Fruit fly (Drosophila melanogaster) whole organism, prepupa: ENCODE measurements around the gene CG34238.

ENCODE experiments used
- CG10631 ChIP-seq: fragments of 200-800 bp; sonication (Bioruptor generic); optimal IDR thresholded peaks from 2 replicates; lab custom pipeline; 2016; ENCODE audit warnings: missing biosample characterization, missing genetic modification characterization
- CG16779 ChIP-seq: fragments of 200-800 bp; sonication (Bioruptor generic); optimal IDR thresholded peaks from 3 replicates; lab custom pipeline; 2017; ENCODE audit warnings: missing biosample characterization, mild to moderate bottlenecking, missing genetic modification characterization
- CG3032 ChIP-seq: fragments of 200-800 bp; optimal IDR thresholded peaks from 2 replicates; lab custom pipeline; 2019; ENCODE audit warnings: missing biosample characterization, mild to moderate bottlenecking, missing genetic modification characterization, moderate library complexity
- CG31627 ChIP-seq: fragments of 200-800 bp; sonication (Bioruptor generic); optimal IDR thresholded peaks from 3 replicates; lab custom pipeline; 2016; ENCODE audit warnings: missing biosample characterization, missing genetic modification characterization
- CG32006 ChIP-seq: fragments of 200-800 bp; sonication (Bioruptor generic); optimal IDR thresholded peaks from 3 replicates; lab custom pipeline; 2017; ENCODE audit warnings: missing biosample characterization, mild to moderate bottlenecking, missing genetic modification characterization
- CG34406 ChIP-seq: fragments of 200-800 bp; sonication (Bioruptor generic); optimal IDR thresholded peaks from 3 replicates; lab custom pipeline; 2016; ENCODE audit warnings: missing biosample characterization, missing genetic modification characterization
- CG3919 ChIP-seq: fragments of 200-800 bp; sonication (Bioruptor generic); optimal IDR thresholded peaks from 3 replicates; lab custom pipeline; 2016; ENCODE audit warnings: missing biosample characterization, missing genetic modification characterization
- CG4318 ChIP-seq: fragments of 200-800 bp; sonication (Bioruptor generic); optimal IDR thresholded peaks from 3 replicates; lab custom pipeline; 2017; ENCODE audit warnings: missing biosample characterization, mild to moderate bottlenecking, missing genetic modification characterization
- CG6163 ChIP-seq: fragments of 200-800 bp; sonication (Bioruptor generic); IDR thresholded peaks from 3 replicates; pipeline ENCODE4 v1.3.6; 2022; ENCODE audit warnings: missing biosample characterization, missing genetic modification characterization
- CG6276 ChIP-seq: fragments of 200-800 bp; sonication (Bioruptor generic); optimal IDR thresholded peaks from 2 replicates; lab custom pipeline; 2017; ENCODE audit warnings: missing biosample characterization, mild to moderate bottlenecking, missing genetic modification characterization
- CG6792 ChIP-seq: fragments of 200-800 bp; sonication (Bioruptor generic); optimal IDR thresholded peaks from 3 replicates; lab custom pipeline; 2016; ENCODE audit warnings: missing biosample characterization, missing genetic modification characterization
- CG6808 ChIP-seq: fragments of 200-800 bp; sonication (Bioruptor generic); optimal IDR thresholded peaks from 3 replicates; lab custom pipeline; 2017; ENCODE audit warnings: missing biosample characterization, missing genetic modification characterization, mild to moderate bottlenecking, moderate library complexity, missing genetic modification reagents
- CG8319 ChIP-seq: fragments of 200-800 bp; sonication (Bioruptor generic); optimal IDR thresholded peaks from 3 replicates; lab custom pipeline; 2016; ENCODE audit warnings: missing biosample characterization, missing genetic modification characterization
- CG8632 ChIP-seq: fragments of 200-800 bp; sonication (Bioruptor generic); optimal IDR thresholded peaks from 3 replicates; lab custom pipeline; 2016; ENCODE audit warnings: missing biosample characterization, missing genetic modification characterization
- CG9139 ChIP-seq: fragments of 200-800 bp; sonication (Bioruptor generic); optimal IDR thresholded peaks from 3 replicates; lab custom pipeline; 2017; ENCODE audit warnings: missing biosample characterization, mild to moderate bottlenecking, missing genetic modification characterization
- Eip75B ChIP-seq: fragments of 200-800 bp; sonication (Bioruptor generic); optimal IDR thresholded peaks from 3 replicates; lab custom pipeline; 2016; ENCODE audit warnings: missing biosample characterization, missing genetic modification characterization
- Eip78C ChIP-seq: fragments of 200-800 bp; sonication (Bioruptor generic); peaks from one replicate; lab custom pipeline; 2016; ENCODE audit warnings: missing biosample characterization, missing genetic modification characterization
- Gug ChIP-seq: fragments of 200-800 bp; sonication (Bioruptor generic); IDR thresholded peaks from 2 replicates; pipeline ENCODE4 v1.3.6; 2022; ENCODE audit warnings: missing biosample characterization, missing genetic modification characterization
- Hr38 ChIP-seq: sonication (Bioruptor generic); optimal IDR thresholded peaks from 2 replicates; lab custom pipeline; 2016; ENCODE audit warnings: missing biosample characterization, missing genetic modification characterization
- Hr4 ChIP-seq: fragments of 200-800 bp; sonication (Bioruptor generic); optimal IDR thresholded peaks from 3 replicates; lab custom pipeline; 2016; ENCODE audit warnings: missing biosample characterization, missing genetic modification characterization
- Smox ChIP-seq: fragments of 200-800 bp; sonication (Bioruptor generic); optimal IDR thresholded peaks from 3 replicates; lab custom pipeline; 2016; ENCODE audit warnings: missing biosample characterization, missing genetic modification characterization
- acj6 ChIP-seq: fragments of 200-800 bp; sonication (Bioruptor generic); optimal IDR thresholded peaks from 3 replicates; lab custom pipeline; 2016; ENCODE audit warnings: missing biosample characterization, missing genetic modification characterization
- cyc ChIP-seq: fragments of 200-800 bp; sonication (Bioruptor generic); optimal IDR thresholded peaks from 3 replicates; lab custom pipeline; 2016; ENCODE audit warnings: missing biosample characterization, missing genetic modification characterization
- dac ChIP-seq: fragments of 200-800 bp; sonication (Bioruptor generic); optimal IDR thresholded peaks from 2 replicates; lab custom pipeline; 2017; ENCODE audit warnings: missing biosample characterization, mild to moderate bottlenecking, missing genetic modification characterization
- dsx ChIP-seq: fragments of 200-800 bp; optimal IDR thresholded peaks from 3 replicates; lab custom pipeline; 2019; ENCODE audit warnings: missing biosample characterization, mild to moderate bottlenecking, missing genetic modification characterization, moderate library complexity; ENCODE audit not compliant: poor library complexity, severe bottlenecking
- eg ChIP-seq: fragments of 200-800 bp; sonication (Bioruptor generic); IDR thresholded peaks from 3 replicates; pipeline ENCODE4 v1.3.6; 2022; ENCODE audit warnings: missing biosample characterization, missing genetic modification characterization
- esn ChIP-seq: fragments of 200-800 bp; sonication (Bioruptor generic); optimal IDR thresholded peaks from 2 replicates; lab custom pipeline; 2016; ENCODE audit warnings: missing biosample characterization, mild to moderate bottlenecking, missing genetic modification characterization, moderate library complexity
- fd59A ChIP-seq: fragments of 200-800 bp; sonication (Bioruptor generic); optimal IDR thresholded peaks from 2 replicates; lab custom pipeline; 2017; ENCODE audit warnings: missing biosample characterization, mild to moderate bottlenecking, missing genetic modification characterization, missing genetic modification reagents
- fd85E ChIP-seq: fragments of 200-800 bp; sonication (Bioruptor generic); optimal IDR thresholded peaks from 3 replicates; lab custom pipeline; 2016; ENCODE audit warnings: missing biosample characterization, missing genetic modification characterization
- fkh ChIP-seq: fragments of 200-800 bp; sonication (Bioruptor generic); optimal IDR thresholded peaks from 3 replicates; lab custom pipeline; 2017; ENCODE audit warnings: missing biosample characterization, mild to moderate bottlenecking, missing genetic modification characterization, moderate library complexity
- net ChIP-seq: fragments of 200-800 bp; sonication (Bioruptor generic); optimal IDR thresholded peaks from 3 replicates; lab custom pipeline; 2016; ENCODE audit warnings: missing biosample characterization, missing genetic modification characterization
- pdm3 ChIP-seq: fragments of 200-800 bp; sonication (Bioruptor generic); optimal IDR thresholded peaks from 3 replicates; lab custom pipeline; 2016; ENCODE audit warnings: missing biosample characterization, missing genetic modification characterization
- ss ChIP-seq, 2 experiments: fragments of 200-800 bp; sonication (Bioruptor generic); optimal IDR thresholded peaks; 2 replicates in 1 of 2; 3 replicates in 1 of 2; lab custom pipeline; 2017 to 2018; ENCODE audit warnings: mild to moderate bottlenecking in 2 of 2, missing biosample characterization in 2 of 2, missing genetic modification characterization in 2 of 2, moderate library complexity in 1 of 2
- svp ChIP-seq: fragments of 200-800 bp; sonication (Bioruptor generic); peaks from one replicate; lab custom pipeline; 2016; ENCODE audit warnings: missing biosample characterization, missing genetic modification characterization

CG34238 gene

DNA sequence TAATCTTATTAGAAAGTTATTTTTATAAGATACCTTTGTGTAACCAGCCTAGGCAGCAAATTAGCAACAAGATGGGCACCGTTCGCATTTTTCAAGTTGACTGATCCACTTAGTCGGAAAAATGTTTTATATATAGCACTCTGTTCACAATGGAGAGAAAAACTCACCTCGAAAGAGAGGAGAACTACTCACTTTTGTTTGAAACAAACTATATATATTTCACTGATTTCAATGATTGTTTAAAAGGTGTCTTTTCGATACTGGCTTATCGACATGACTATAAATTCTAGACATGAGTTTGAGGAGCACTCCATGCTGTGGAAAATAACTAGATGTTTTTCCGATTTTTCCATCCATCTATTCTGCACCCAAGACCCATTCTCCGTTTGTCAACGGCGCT lies 2.8 kb upstream of the CG34238 start, which contains the start of gene CG42521:
Gene CG42521, minus strand, starts transcription at position 101 of the 400 bp plus-strand sequence.
- no peak for TF ChIP-seq CG6163
- TF ChIP-seq acj6, result no peak
- no peak for TF ChIP-seq pdm3 (GFP tag; lab: Kevin White, UChicago)
- TF ChIP-seq CG34406 (GFP tag; lab: Kevin White, UChicago), result no peak
- no peak for TF ChIP-seq dsx (GFP tag; lab: Kevin White, UChicago)
- no peak for TF ChIP-seq CG8319 (GFP tag; lab: Kevin White, UChicago)
- TF ChIP-seq Smox (GFP tag; lab: Kevin White, UChicago), result no peak
- TF ChIP-seq CG3919 (GFP tag; lab: Kevin White, UChicago), result no peak
- no peak for TF ChIP-seq ss (GFP tag; optimal IDR thresholded peaks at IDR 0.05; lab: Kevin White, UChicago)
- no peak for TF ChIP-seq Eip78C (GFP tag; lab: Kevin White, UChicago)
- no peak for TF ChIP-seq esn
- TF ChIP-seq CG8632 (GFP tag; lab: Kevin White, UChicago), result no peak
- TF ChIP-seq CG6808 (GFP tag; lab: Kevin White, UChicago), result no peak
- TF ChIP-seq, all 60 proteins: peak for 0

dm6 chr3L:10625499-10625898 lies 800 bp upstream of the CG34238 start, which contains the start of gene CG43127:
TSS of gene CG43127 (minus strand) at chr3L:10625599.
- TF ChIP-seq CG6276 (no peak), CG3032 (tag; lab: Kevin White, UChicago) (no peak), cyc (GFP tag; lab: Kevin White, UChicago) (no peak), net (GFP tag; lab: Kevin White, UChicago) (no peak), pdm3 (GFP tag; lab: Kevin White, UChicago) (no peak), fd59A (no peak), CG31627 (GFP tag; lab: Kevin White, UChicago) (no peak), CG6808 (GFP tag; lab: Kevin White, UChicago) (no peak)

dm6 chr3L:10628384-10628783 lies 2.1 kb downstream of the CG34238 start, which contains the start of gene CG14151:
TSS of gene CG14151 (minus strand) at chr3L:10628484.
- no peak for TF ChIP-seq eg (GFP tag; lab: Robert Waterston, UW)
- TF ChIP-seq Hr38 (GFP tag; lab: Kevin White, UChicago), result no peak
- no peak for TF ChIP-seq CG16779 (tag; lab: Kevin White, UChicago)
- TF ChIP-seq CG9139 (GFP tag; lab: Kevin White, UChicago), result no peak
- TF ChIP-seq Smox (GFP tag; lab: Kevin White, UChicago), result no peak
- no peak for TF ChIP-seq svp (GFP tag; lab: Kevin White, UChicago)
- TF ChIP-seq CG32006 (GFP tag; lab: Kevin White, UChicago), result no peak
- no peak for TF ChIP-seq dsx (GFP tag; lab: Kevin White, UChicago)

DNA sequence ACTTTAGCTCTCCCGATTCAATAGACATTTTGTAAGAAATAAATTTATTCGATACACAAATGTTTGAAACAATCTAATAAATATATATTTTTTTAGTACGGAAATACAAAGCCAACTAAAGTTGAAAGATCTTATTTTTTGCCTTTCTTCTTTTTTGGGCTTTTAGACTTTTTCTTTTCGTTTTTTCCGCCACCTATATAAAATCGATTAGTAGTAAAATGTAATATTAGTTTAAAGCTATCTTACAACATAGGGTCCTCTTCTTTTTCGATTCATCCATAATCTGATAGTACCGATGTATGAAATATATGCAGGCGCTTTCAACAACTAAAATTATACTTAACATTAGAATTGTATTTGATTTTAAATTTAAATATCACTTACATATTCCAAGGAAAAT lies 3.7 kb downstream of the CG34238 start, which contains the start of gene CG42536:
Gene CG42536, minus strand, starts transcription at position 101 of the 400 bp plus-strand sequence.
- no peak for TF ChIP-seq CG6792 (GFP tag; lab: Kevin White, UChicago)
- no peak for TF ChIP-seq dac (GFP tag; lab: Kevin White, UChicago)
- no peak for TF ChIP-seq Gug (GFP tag; lab: Robert Waterston, UW)
- no peak for TF ChIP-seq CG16779 (tag; lab: Kevin White, UChicago)
- no peak for TF ChIP-seq CG3032 (tag; lab: Kevin White, UChicago)
- TF ChIP-seq CG8319 (GFP tag; lab: Kevin White, UChicago), result no peak
- no peak for TF ChIP-seq Hr4
- TF ChIP-seq pdm3 (GFP tag; lab: Kevin White, UChicago), result no peak
- no peak for TF ChIP-seq esn
- no peak for TF ChIP-seq CG9139 (GFP tag; lab: Kevin White, UChicago)
- TF ChIP-seq Eip75B (GFP tag; lab: Kevin White, UChicago), result no peak
- TF ChIP-seq fd85E (GFP tag; lab: Kevin White, UChicago), result no peak
- TF ChIP-seq CG10631 (GFP tag; lab: Kevin White, UChicago), result no peak
- no peak for TF ChIP-seq CG8632 (GFP tag; lab: Kevin White, UChicago)
- no peak for TF ChIP-seq CG4318 (GFP tag; lab: Kevin White, UChicago)
- no peak for TF ChIP-seq fkh (GFP tag; lab: Kevin White, UChicago)
